Worm (Caenorhabditis elegans): ENCODE results near the gene ZK488.6.

Gene ZK488.6

DNA sequence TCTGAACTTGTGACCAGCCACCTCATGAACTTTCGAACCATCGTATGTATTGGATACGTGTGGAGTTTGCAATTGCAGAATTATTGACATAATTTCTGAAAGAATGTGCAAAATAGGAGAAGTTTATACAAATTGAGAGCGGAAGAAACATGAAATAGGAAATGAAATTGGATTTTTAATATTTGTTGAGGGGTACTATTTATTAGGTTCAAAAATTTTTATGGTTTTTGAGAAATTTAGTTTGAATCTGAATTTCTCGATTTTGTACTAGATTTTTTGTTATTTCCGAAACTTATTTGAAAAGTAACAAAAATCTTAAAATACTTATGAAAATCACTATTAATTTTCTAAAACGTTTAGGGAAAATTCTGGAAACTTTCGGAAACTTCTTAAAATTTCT, 38.2 kb downstream of the ZK488.6 start, which contains the start of gene F48G7.9:
Gene F48G7.9, minus strand, starts transcription at position 101 of the 400 bp plus-strand sequence.
- TF ChIP-seq unc-62 (GFP tag; optimal IDR thresholded peaks at IDR 0.05): no peak

DNA sequence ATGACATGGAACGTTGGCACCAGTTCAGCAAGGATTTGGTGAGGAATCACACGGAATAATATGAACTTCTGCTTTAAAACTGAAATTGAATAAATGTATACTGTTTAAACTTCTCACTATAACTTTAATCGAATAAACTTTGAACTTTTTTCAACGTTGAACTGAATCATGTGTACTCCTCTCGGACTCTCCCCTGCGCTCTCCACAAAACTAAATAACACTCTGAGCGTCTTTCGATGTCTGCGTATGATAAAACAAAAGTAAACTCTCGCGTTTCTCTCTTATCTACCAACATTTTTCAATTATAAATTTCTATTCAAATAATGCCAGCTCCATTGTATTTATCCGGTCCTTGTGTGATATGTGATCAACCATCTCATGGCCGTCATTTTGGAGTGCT, 41.5 kb downstream of the ZK488.6 start:
- no peak for TF ChIP-seq unc-62 (GFP tag; optimal IDR thresholded peaks at IDR 0.05)

DNA sequence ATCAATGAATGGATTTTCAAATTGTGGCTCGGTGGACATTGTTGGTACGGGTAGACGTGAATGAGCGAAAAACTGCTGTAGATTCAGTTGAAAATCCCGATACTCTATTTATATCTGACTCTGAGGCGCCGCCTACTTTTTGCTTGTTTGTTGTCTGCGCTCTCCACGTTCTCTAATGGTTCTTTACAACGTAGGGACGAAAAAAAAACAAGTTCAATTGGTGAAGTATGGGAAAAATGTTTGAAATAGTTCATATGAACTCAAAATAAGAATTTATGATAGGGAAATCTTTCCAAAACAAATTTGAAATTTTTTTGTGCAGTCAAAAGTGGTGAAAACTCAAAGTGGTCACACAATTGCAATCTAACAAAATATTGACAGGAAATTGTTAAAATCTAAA, 44.6 kb downstream of the ZK488.6 start, which contains the start of gene F48G7.10:
Gene F48G7.10, minus strand, starts transcription at position 101 of the 400 bp plus-strand sequence.
- no peak for TF ChIP-seq unc-62 (GFP tag; optimal IDR thresholded peaks at IDR 0.05)

- TF ChIP-seq unc-62 (GFP tag; optimal IDR thresholded peaks at IDR 0.05): no peak
Observed at ce11 chrV:635630-636029, 45.3 kb downstream of the ZK488.6 start.

- TF ChIP-seq unc-62 (GFP tag; optimal IDR thresholded peaks at IDR 0.05): no peak
Observed at ce11 chrV:636281-636680, 46.0 kb downstream of the ZK488.6 start, which contains the start of gene pals-31. pals-31 (plus strand) TSS chrV:636581.

DNA sequence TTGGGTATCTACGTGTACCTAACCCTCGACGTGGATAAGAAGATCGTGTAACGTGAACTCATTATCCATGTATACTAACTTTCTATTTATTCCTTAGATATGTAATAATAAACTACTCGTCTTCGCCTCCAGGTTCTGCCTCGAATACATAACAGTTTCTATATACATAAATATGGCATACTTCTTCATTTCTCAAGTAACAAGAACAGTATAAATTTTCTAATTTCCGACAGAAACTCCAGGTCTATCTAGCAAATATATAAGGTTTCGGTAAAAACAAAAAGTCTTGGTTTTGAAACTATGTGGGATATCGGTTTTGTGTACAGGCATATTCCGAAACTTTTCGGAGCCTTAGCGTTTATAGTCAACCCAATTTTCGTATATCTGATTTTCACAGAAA, 48.0 kb downstream of the ZK488.6 start, which contains the start of gene srj-37:
Gene srj-37, plus strand, starts transcription at position 301 of the 400 bp plus-strand sequence.
- no peak for TF ChIP-seq unc-62 (GFP tag; optimal IDR thresholded peaks at IDR 0.05)

Data from whole organism, dauer.